Fruit fly (Drosophila melanogaster) whole organism, embryonic: Measurements from ENCODE around the gene CG16789.

Experiments used
- CG11085 ChIP-seq: fragments of 200-800 bp; sonication (Bioruptor generic); IDR thresholded peaks from 2 replicates; pipeline ENCODE4 v1.3.6; 2022; ENCODE audit warnings: missing biosample characterization, missing genetic modification characterization
- CG11504 ChIP-seq: fragments of 200-800 bp; sonication (Bioruptor generic); optimal IDR thresholded peaks from 3 replicates; lab custom pipeline; 2019; ENCODE audit warnings: missing biosample characterization, mild to moderate bottlenecking, missing genetic modification characterization, moderate library complexity
- CG11695 ChIP-seq: fragments of 200-800 bp; sonication (Bioruptor generic); IDR thresholded peaks from 3 replicates; pipeline ENCODE4 v1.3.6; 2022; ENCODE audit warnings: missing biosample characterization, missing genetic modification characterization
- CG12071 ChIP-seq: fragments of 200-800 bp; sonication (Bioruptor generic); optimal IDR thresholded peaks from 3 replicates; lab custom pipeline; 2018; ENCODE audit warnings: missing biosample characterization, mild to moderate bottlenecking, missing genetic modification characterization
- CG13296 ChIP-seq: fragments of 200-800 bp; sonication (Bioruptor generic); optimal IDR thresholded peaks from 3 replicates; lab custom pipeline; 2018; ENCODE audit warnings: missing biosample characterization, mild to moderate bottlenecking, missing genetic modification characterization
- CG17802 ChIP-seq: fragments of 200-800 bp; sonication (Bioruptor generic); optimal IDR thresholded peaks from 2 replicates; lab custom pipeline; 2018; ENCODE audit warnings: missing biosample characterization, mild to moderate bottlenecking, missing genetic modification characterization, moderate library complexity
- CG18599 ChIP-seq: fragments of 200-800 bp; sonication (Bioruptor generic); optimal IDR thresholded peaks from 3 replicates; lab custom pipeline; 2017; ENCODE audit warnings: missing biosample characterization, missing genetic modification characterization, mild to moderate bottlenecking, moderate library complexity, missing genetic modification reagents
- CG2116 ChIP-seq: fragments of 200-800 bp; sonication (Bioruptor generic); optimal IDR thresholded peaks from 3 replicates; lab custom pipeline; 2018; ENCODE audit warnings: missing biosample characterization, mild to moderate bottlenecking, missing genetic modification characterization
- CG2889 ChIP-seq: fragments of 200-800 bp; sonication (Bioruptor generic); IDR thresholded peaks from 3 replicates; pipeline ENCODE4 v1.3.6; 2022; ENCODE audit warnings: missing biosample characterization, missing genetic modification characterization
- CG33213 ChIP-seq: fragments of 200-800 bp; sonication (Bioruptor generic); optimal IDR thresholded peaks from 3 replicates; lab custom pipeline; 2016; ENCODE audit warnings: missing biosample characterization, missing genetic modification characterization
- CG34376 ChIP-seq: fragments of 200-800 bp; sonication (Bioruptor generic); optimal IDR thresholded peaks from 2 replicates; lab custom pipeline; 2018; ENCODE audit warnings: missing biosample characterization, mild to moderate bottlenecking, missing genetic modification characterization
- CG4360 ChIP-seq: fragments of 200-800 bp; sonication (Bioruptor generic); IDR thresholded peaks from 2 replicates; pipeline ENCODE4 v1.3.6; 2022; ENCODE audit warnings: missing biosample characterization, missing genetic modification characterization
- CG9437 ChIP-seq: fragments of 200-800 bp; sonication (Bioruptor generic); optimal IDR thresholded peaks from 2 replicates; lab custom pipeline; 2018; ENCODE audit warnings: missing biosample characterization, mild to moderate bottlenecking, missing genetic modification characterization
- Dbx ChIP-seq: fragments of 200-800 bp; sonication (Bioruptor generic); IDR thresholded peaks from 3 replicates; pipeline ENCODE4 v1.3.6; 2022; ENCODE audit warnings: missing biosample characterization, missing genetic modification characterization
- Eip74EF ChIP-seq, 2 experiments: fragments of 200-800 bp in 1 of 2; fragments of >200 bp in 1 of 2; sonication (Bioruptor generic) in 1 of 2; optimal IDR thresholded peaks; 2 replicates each; lab custom pipeline; 2017 to 2019; ENCODE audit warnings: missing biosample characterization in 2 of 2, missing genetic modification characterization in 2 of 2, mild to moderate bottlenecking in 1 of 2, moderate library complexity in 1 of 2
- Ets65A ChIP-seq: fragments of 200-800 bp; sonication (Bioruptor generic); peaks from one replicate; lab custom pipeline; 2016; ENCODE audit warnings: missing biosample characterization, missing genetic modification characterization
- Ets97D ChIP-seq: fragments of 200-800 bp; sonication (Bioruptor generic); optimal IDR thresholded peaks from 3 replicates; lab custom pipeline; 2016; ENCODE audit warnings: missing biosample characterization, missing genetic modification characterization
- HHEX ChIP-seq: fragments of 200-800 bp; sonication (Bioruptor generic); optimal IDR thresholded peaks from 3 replicates; lab custom pipeline; 2017; ENCODE audit warnings: missing biosample characterization, mild to moderate bottlenecking, missing genetic modification characterization, missing genetic modification reagents
- Lhr ChIP-seq: fragments of 200-800 bp; sonication (Bioruptor generic); optimal IDR thresholded peaks from 3 replicates; lab custom pipeline; 2017; ENCODE audit warnings: mild to moderate bottlenecking, missing biosample characterization, missing genetic modification reagents, missing genetic modification characterization
- Lpt ChIP-seq: fragments of >200 bp; optimal IDR thresholded peaks from 2 replicates; lab custom pipeline; 2018; ENCODE audit warnings: missing biosample characterization, missing genetic modification characterization
- Med ChIP-seq: fragments of 200-800 bp; sonication (Bioruptor generic); peaks from one replicate; lab custom pipeline; 2016; ENCODE audit warnings: missing biosample characterization, missing genetic modification characterization, mild to moderate bottlenecking, inconsistent platforms, moderate library complexity
- Myb ChIP-seq: fragments of 200-800 bp; sonication (Bioruptor generic); optimal IDR thresholded peaks from 2 replicates; lab custom pipeline; 2016; ENCODE audit warnings: missing biosample characterization, missing genetic modification characterization
- Nf-YC ChIP-seq: fragments of 200-800 bp; optimal IDR thresholded peaks from 3 replicates; lab custom pipeline; 2019; ENCODE audit warnings: missing biosample characterization, mild to moderate bottlenecking, missing genetic modification characterization, moderate library complexity
- Optix ChIP-seq: fragments of 200-800 bp; sonication (Bioruptor generic); IDR thresholded peaks from 3 replicates; pipeline ENCODE4 v1.3.6; 2022; ENCODE audit warnings: missing biosample characterization, missing genetic modification characterization
- Trl ChIP-seq, 3 experiments: fragments of >200 bp in 2 of 3; fragments of 200-800 bp in 1 of 3; sonication (Bioruptor generic) in 1 of 3; optimal IDR thresholded peaks; 2 replicates in 1 of 3; 3 replicates in 2 of 3; lab custom pipeline; 2016 to 2017; ENCODE audit warnings: missing biosample characterization in 1 of 3, missing genetic modification characterization in 1 of 3
- aop ChIP-seq: fragments of 200-800 bp; sonication (Bioruptor generic); IDR thresholded peaks from 2 replicates; pipeline ENCODE4 v1.3.6; 2022; ENCODE audit warnings: missing biosample characterization, missing genetic modification characterization
- ato ChIP-seq: fragments of 200-800 bp; sonication (Bioruptor generic); IDR thresholded peaks from 2 replicates; pipeline ENCODE4 v1.3.6; 2022; ENCODE audit warnings: missing biosample characterization, missing genetic modification characterization; ENCODE audit not compliant: partially characterized antibody
- chinmo ChIP-seq: fragments of 200-800 bp; sonication (Bioruptor generic); IDR thresholded peaks from 4 replicates; pipeline ENCODE4 v1.3.6; 2022; ENCODE audit warnings: missing biosample characterization, missing genetic modification characterization; ENCODE audit not compliant: partially characterized antibody
- ci ChIP-seq: fragments of 200-800 bp; sonication (Bioruptor generic); IDR thresholded peaks from 3 replicates; pipeline ENCODE4 v1.3.6; 2022; ENCODE audit warnings: missing biosample characterization, missing genetic modification characterization
- croc ChIP-seq: fragments of 200-800 bp; sonication (Bioruptor generic); conservative IDR thresholded peaks from 3 replicates; pipeline ENCODE4 v1.3.6; 2022; ENCODE audit warnings: missing biosample characterization, missing genetic modification characterization
- dysf ChIP-seq: fragments of 200-800 bp; sonication (Bioruptor generic); IDR thresholded peaks from 3 replicates; pipeline ENCODE4 v1.3.6; 2022; ENCODE audit warnings: missing biosample characterization, missing genetic modification characterization
- ind ChIP-seq: fragments of 200-800 bp; sonication (Bioruptor generic); optimal IDR thresholded peaks from 3 replicates; lab custom pipeline; 2016; ENCODE audit warnings: missing biosample characterization, missing genetic modification characterization
- lmd ChIP-seq: fragments of 200-800 bp; sonication (Bioruptor generic); IDR thresholded peaks from 2 replicates; pipeline ENCODE4 v1.3.6; 2022; ENCODE audit warnings: missing biosample characterization, missing genetic modification characterization
- lola ChIP-seq, 3 experiments: fragments of >200 bp in 2 of 3; fragments of 200-800 bp in 1 of 3; sonication (Bioruptor generic) in 1 of 3; optimal IDR thresholded peaks; 2 replicates each; lab custom pipeline; 2017 to 2019; ENCODE audit warnings: missing biosample characterization in 3 of 3, missing genetic modification characterization in 3 of 3, mild to moderate bottlenecking in 1 of 3, moderate library complexity in 1 of 3
- nom ChIP-seq: fragments of 200-800 bp; sonication (Bioruptor generic); optimal IDR thresholded peaks from 2 replicates; lab custom pipeline; 2017; ENCODE audit warnings: missing biosample characterization, missing genetic modification characterization, mild to moderate bottlenecking, moderate library complexity, missing genetic modification reagents
- peb ChIP-seq: fragments of 200-800 bp; sonication (Bioruptor generic); IDR thresholded peaks from 2 replicates; pipeline ENCODE4 v1.3.6; 2022; ENCODE audit warnings: missing biosample characterization, missing genetic modification characterization
- pfk ChIP-seq: fragments of 200-800 bp; sonication (Bioruptor generic); optimal IDR thresholded peaks from 2 replicates; lab custom pipeline; 2018; ENCODE audit warnings: missing biosample characterization, mild to moderate bottlenecking, missing genetic modification characterization, moderate library complexity
- pum ChIP-seq: fragments of 200-800 bp; sonication (Bioruptor generic); optimal IDR thresholded peaks from 2 replicates; lab custom pipeline; 2016; ENCODE audit warnings: missing biosample characterization, missing genetic modification characterization
- pzg ChIP-seq: fragments of 200-800 bp; sonication (Bioruptor generic); optimal IDR thresholded peaks from 3 replicates; lab custom pipeline; 2018; ENCODE audit warnings: missing biosample characterization, mild to moderate bottlenecking, missing genetic modification characterization, moderate library complexity
- ro ChIP-seq: fragments of 200-800 bp; sonication (Bioruptor generic); IDR thresholded peaks from 2 replicates; pipeline ENCODE4 v1.3.6; 2022; ENCODE audit warnings: missing biosample characterization, missing genetic modification characterization
- sens ChIP-seq: fragments of 200-800 bp; sonication (Bioruptor generic); peaks from one replicate; lab custom pipeline; 2016; ENCODE audit warnings: missing biosample characterization, missing genetic modification characterization
- sqz ChIP-seq: fragments of 200-800 bp; sonication (Bioruptor generic); optimal IDR thresholded peaks from 3 replicates; lab custom pipeline; 2018; ENCODE audit warnings: missing biosample characterization, mild to moderate bottlenecking, missing genetic modification characterization
- sr ChIP-seq: fragments of 200-800 bp; sonication (Bioruptor generic); IDR thresholded peaks from 3 replicates; pipeline ENCODE4 v1.3.6; 2022; ENCODE audit warnings: missing biosample characterization, missing genetic modification characterization
- ssp ChIP-seq: fragments of 200-800 bp; sonication (Bioruptor generic); IDR thresholded peaks from 2 replicates; pipeline ENCODE4 v1.3.6; 2022; ENCODE audit warnings: missing biosample characterization, missing genetic modification characterization
- trem ChIP-seq: fragments of 200-800 bp; optimal IDR thresholded peaks from 3 replicates; lab custom pipeline; 2019; ENCODE audit warnings: missing biosample characterization, mild to moderate bottlenecking, missing genetic modification characterization, moderate library complexity
- tx ChIP-seq: fragments of 200-800 bp; sonication (Bioruptor generic); optimal IDR thresholded peaks from 2 replicates; lab custom pipeline; 2016; ENCODE audit warnings: missing biosample characterization, missing genetic modification characterization
- zen ChIP-seq: fragments of 200-800 bp; sonication (Bioruptor generic); optimal IDR thresholded peaks from 3 replicates; lab custom pipeline; 2018; ENCODE audit warnings: missing biosample characterization, mild to moderate bottlenecking, missing genetic modification characterization, moderate library complexity

Gene CG16789

DNA sequence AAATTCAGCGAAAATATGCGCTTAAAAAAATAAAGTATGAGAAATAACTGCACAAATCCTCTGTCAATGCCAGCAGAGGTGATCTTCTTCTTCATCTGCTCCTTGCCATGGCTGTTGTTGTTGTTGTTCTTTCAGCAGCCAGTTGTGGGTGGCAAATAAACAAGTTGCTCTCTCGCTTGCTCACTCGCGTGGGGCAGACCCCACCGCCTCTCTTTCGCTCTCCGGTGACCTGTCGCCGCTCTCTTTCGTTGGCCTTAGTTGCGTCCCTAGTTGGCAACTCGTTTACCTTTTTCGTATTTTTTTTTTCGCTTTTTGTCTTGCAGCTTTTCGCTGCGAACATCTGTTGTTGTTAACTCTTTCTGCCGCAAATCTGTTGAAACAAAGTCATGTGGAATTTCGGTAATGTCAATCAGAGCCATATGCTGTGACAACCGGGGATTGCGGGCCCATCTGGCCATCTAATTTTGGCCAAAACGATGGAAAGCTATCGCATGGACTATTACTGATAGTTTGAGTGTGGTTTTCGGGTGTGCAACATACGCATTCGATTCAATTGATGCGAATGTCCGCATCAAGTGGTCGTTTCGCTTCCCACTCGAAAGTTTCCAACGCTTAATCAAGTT lies 31.3 kb upstream of the CG16789 start (continued):
- TF ChIP-seq CG11504 (tag; lab: Kevin White, UChicago), result no peak
- TF ChIP-seq CG4360, result peak; percentile 69
- TF ChIP-seq chinmo (GFP tag; lab: Robert Waterston, UW), result peak; percentile 91; the same call in 2 of the 4 replicates
- TF ChIP-seq sr (GFP tag; lab: Robert Waterston, UW), result peak; percentile 81
- peak; percentile 27 for TF ChIP-seq nom (GFP tag; lab: Kevin White, UChicago)
- TF ChIP-seq lmd (GFP tag; lab: Robert Waterston, UW), result no peak
- TF ChIP-seq tx (GFP tag; lab: Kevin White, UChicago), result no peak
- no peak for TF ChIP-seq ind (GFP tag; lab: Kevin White, UChicago)
- no peak for TF ChIP-seq ro
- TF ChIP-seq peb, result no peak
- TF ChIP-seq Ets65A (GFP tag; lab: Kevin White, UChicago), result peak; percentile 55
- TF ChIP-seq ato (GFP tag; lab: Robert Waterston, UW), result no peak
- TF ChIP-seq CG2116 (GFP tag; lab: Kevin White, UChicago), result no peak
- TF ChIP-seq Nf-YC (tag; lab: Kevin White, UChicago), result no peak
- no peak for TF ChIP-seq croc (GFP tag; lab: Robert Waterston, UW)

DNA sequence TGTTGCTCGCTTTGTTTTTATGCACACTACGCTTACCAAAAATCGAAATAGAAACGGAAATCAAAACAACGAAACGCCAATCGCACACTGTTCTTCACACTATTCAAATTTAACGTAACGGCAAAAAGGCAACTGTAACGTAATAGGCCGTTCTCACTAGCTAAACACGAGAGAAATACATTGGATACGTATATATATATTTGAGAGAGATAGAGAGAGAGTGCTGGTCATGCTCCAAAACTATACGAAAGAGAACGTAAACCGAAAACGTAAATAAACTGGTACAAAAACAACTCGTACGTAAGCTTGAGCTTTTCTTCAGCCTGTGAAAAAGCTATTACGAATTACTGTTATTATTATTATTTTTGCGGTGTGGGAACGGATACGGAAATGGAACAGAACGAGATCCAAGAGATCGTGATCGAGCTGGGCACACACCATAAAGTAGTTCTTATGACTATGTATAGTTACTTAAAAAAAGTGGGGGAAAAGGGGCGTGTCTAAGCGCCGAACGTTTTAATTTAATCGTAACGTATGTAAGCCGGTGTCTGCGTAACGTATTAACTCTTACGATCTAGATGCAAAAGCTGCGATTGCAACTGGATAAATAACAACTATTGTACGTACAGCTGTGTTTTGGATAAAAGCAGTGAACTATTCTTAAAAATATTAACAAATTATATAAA lies 22.4 kb upstream of the CG16789 start:
- TF ChIP-seq Lpt (GFP tag; lab: Kevin White, UChicago) (no peak), CG17802 (tag; lab: Kevin White, UChicago) (peak; percentile 35), Med (GFP tag; lab: Kevin White, UChicago) (peak; percentile 61), HHEX (GFP tag; lab: Kevin White, UChicago) (peak; percentile 11), sqz (no peak), ci (GFP tag; lab: Robert Waterston, UW) (peak; percentile 44; the same call in 1 of the 3 replicates), CG12071 (GFP tag; lab: Kevin White, UChicago) (no peak), aop (GFP tag; lab: Robert Waterston, UW) (no peak), CG9437 (GFP tag; lab: Kevin White, UChicago) (peak; percentile 99), CG11085 (GFP tag; lab: Robert Waterston, UW) (no peak), Myb (GFP tag; lab: Kevin White, UChicago) (peak; percentile 65), zen (tag; lab: Kevin White, UChicago) (no peak), Optix (GFP tag; lab: Robert Waterston, UW) (no peak), Ets65A (GFP tag; lab: Kevin White, UChicago) (peak; percentile 36), trem (peak; percentile 3), CG2116 (GFP tag; lab: Kevin White, UChicago) (peak; percentile 18), CG11695 (GFP tag; lab: Robert Waterston, UW) (0 out of 3 replicates have a peak, but pooled peaks have one; percentile 6), Ets97D (GFP tag; lab: Kevin White, UChicago) (peak; percentile 67), CG33213 (GFP tag; lab: Kevin White, UChicago) (peak; percentile 40), lola (GFP tag; optimal IDR thresholded peaks at IDR 0.05; lab: Kevin White, UChicago) (peak in 1 of 3 experiments; percentile 78), Dbx (GFP tag; lab: Robert Waterston, UW) (no peak), ssp (peak; percentile 80), Eip74EF (GFP tag; optimal IDR thresholded peaks at IDR 0.05; lab: Kevin White, UChicago) (peak in 1 of 2 experiments; percentile 48), pfk (GFP tag; lab: Kevin White, UChicago) (peak; percentile 27), CG13296 (GFP tag; lab: Kevin White, UChicago) (peak; percentile 13), sens (GFP tag; lab: Kevin White, UChicago) (peak; percentile 79), Trl (optimal IDR thresholded peaks at IDR 0.05; lab: Kevin White, UChicago) (peak; percentile 59 to 81), Trl (GFP tag; optimal IDR thresholded peaks at IDR 0.05; lab: Kevin White, UChicago) (no peak), dysf (GFP tag; lab: Robert Waterston, UW) (no peak), CG18599 (GFP tag; lab: Kevin White, UChicago) (no peak), pzg (GFP tag; lab: Kevin White, UChicago) (peak; percentile 13), CG2889 (no peak), Lhr (GFP tag; lab: Kevin White, UChicago) (peak; percentile 72), pum (GFP tag; lab: Kevin White, UChicago) (no peak), CG34376 (GFP tag; lab: Kevin White, UChicago) (peak; percentile 6)
